Fruit fly (Drosophila melanogaster): ENCODE data around the gene CG1394.

The CG1394 gene

dm6 chrX:11124749-11125508 is 45.5 kb downstream of the CG1394 start, which contains the start of gene Rpt3 (continued):
- TF ChIP-seq hkb (optimal IDR thresholded peaks at IDR 0.05) (no peak), hkb (GFP tag; IDR thresholded peaks at IDR 0.05) (no peak), zfh2 (GFP tag; optimal IDR thresholded peaks at IDR 0.05) (no peak), CG9932 (GFP tag; IDR thresholded peaks at IDR 0.05) (0 out of 2 replicates have a peak, but pooled peaks have one; percentile 18), Mad (GFP tag; optimal IDR thresholded peaks at IDR 0.05) (no peak), Tbp (GFP tag; optimal IDR thresholded peaks at IDR 0.05) (no peak), fd3F (GFP tag; optimal IDR thresholded peaks at IDR 0.05) (no peak), H15 (GFP tag; IDR thresholded peaks at IDR 0.05) (no peak), stc (GFP tag; IDR thresholded peaks at IDR 0.05) (no peak), Hr3 (GFP tag; optimal IDR thresholded peaks at IDR 0.05) (no peak), fu2 (GFP tag; optimal IDR thresholded peaks at IDR 0.05) (no peak), danr (GFP tag; IDR thresholded peaks at IDR 0.05) (no peak), ewg (GFP tag; optimal IDR thresholded peaks at IDR 0.05) (no peak), p53 (GFP tag; optimal IDR thresholded peaks at IDR 0.05) (no peak), crp (GFP tag; optimal IDR thresholded peaks at IDR 0.05) (peak in 1 of 2 experiments; percentile 77), NC2β (GFP tag; optimal IDR thresholded peaks at IDR 0.05) (no peak), CG8359 (GFP tag; optimal IDR thresholded peaks at IDR 0.05; ENCODE audit: borderline replicate concordance) (no peak), eyg (GFP tag; optimal IDR thresholded peaks at IDR 0.05) (no peak), lov (optimal IDR thresholded peaks at IDR 0.05) (no peak), lov (GFP tag; IDR thresholded peaks at IDR 0.05) (no peak), Aef1 (GFP tag; IDR thresholded peaks at IDR 0.05) (0 out of 3 replicates have a peak, but pooled peaks have one; percentile 12), Spps (tag; optimal IDR thresholded peaks at IDR 0.05) (no peak), tgo (GFP tag; IDR thresholded peaks at IDR 0.05) (no peak), pita (GFP tag; optimal IDR thresholded peaks at IDR 0.05) (no peak), CG3163 (GFP tag; optimal IDR thresholded peaks at IDR 0.05) (no peak), Ptx1 (GFP tag; IDR thresholded peaks at IDR 0.05) (no peak), CG32772 (GFP tag; IDR thresholded peaks at IDR 0.05) (0 out of 2 replicates have a peak, but pooled peaks have one; percentile 9), MTF-1 (GFP tag; optimal IDR thresholded peaks at IDR 0.05; ENCODE audit: borderline replicate concordance) (no peak), CG6272 (GFP tag; IDR thresholded peaks at IDR 0.05) (no peak), Ets65A (GFP tag) (peak; percentile 40), CG5180 (GFP tag; optimal IDR thresholded peaks at IDR 0.05) (no peak), Trl (optimal IDR thresholded peaks at IDR 0.05) (no peak), Trl (GFP tag; optimal IDR thresholded peaks at IDR 0.05) (no peak), CG34376 (GFP tag; optimal IDR thresholded peaks at IDR 0.05) (no peak), CG8290 (GFP tag; optimal IDR thresholded peaks at IDR 0.05) (peak; percentile 63), CG8290 (tag; optimal IDR thresholded peaks at IDR 0.05) (peak in 1 of 2 experiments; percentile 7), slou (GFP tag; optimal IDR thresholded peaks at IDR 0.05) (no peak), CG15073 (GFP tag; optimal IDR thresholded peaks at IDR 0.05) (no peak), Six4 (GFP tag; optimal IDR thresholded peaks at IDR 0.05) (no peak), gem (tag; optimal IDR thresholded peaks at IDR 0.05) (no peak), bab2 (GFP tag; optimal IDR thresholded peaks at IDR 0.05) (no peak), Oaz (GFP tag; IDR thresholded peaks at IDR 0.05) (no peak), knrl (GFP tag; IDR thresholded peaks at IDR 0.05; ENCODE audit: partially characterized antibody) (peak; percentile 83), Pdp1 (GFP tag; optimal IDR thresholded peaks at IDR 0.05) (no peak), CG2875 (GFP tag; optimal IDR thresholded peaks at IDR 0.05) (no peak), CG10959 (GFP tag; IDR thresholded peaks at IDR 0.05) (no peak), Sox100B (GFP tag; optimal IDR thresholded peaks at IDR 0.05) (no peak), abd-A (tag; optimal IDR thresholded peaks at IDR 0.05) (no peak), NC2α (GFP tag; optimal IDR thresholded peaks at IDR 0.05) (no peak), Optix (GFP tag; IDR thresholded peaks at IDR 0.05) (no peak), Side (GFP tag; optimal IDR thresholded peaks at IDR 0.05) (no peak), fru (optimal IDR thresholded peaks at IDR 0.05) (no peak)
